Worm (Caenorhabditis elegans) whole organism, early embryonic: Measurements from ENCODE around the gene C43H6.12.

Source experiments
- B0310.2 ChIP-seq: sonication (generic microtip); optimal IDR thresholded peaks from 2 replicates; lab custom pipeline; 2016; ENCODE audit warnings: mild to moderate bottlenecking, missing genetic modification characterization, missing compliant biosample characterization
- ama-1 ChIP-seq: fragments of 150-350 bp; optimal IDR thresholded peaks from 2 replicates; lab custom pipeline; 2014
- flt-1 ChIP-seq: fragments of 200-800 bp; sonication (Bioruptor generic); IDR thresholded peaks from 2 replicates; pipeline ENCODE4 v1.3.6; 2022; ENCODE audit warnings: missing genetic modification characterization, missing compliant biosample characterization
- hmbx-1 ChIP-seq: sonication (generic microtip); optimal IDR thresholded peaks from 2 replicates; lab custom pipeline; 2016; ENCODE audit warnings: mild to moderate bottlenecking, missing genetic modification characterization, missing compliant biosample characterization
- hmg-4 ChIP-seq: fragments of 200-800 bp; sonication (Bioruptor generic); optimal IDR thresholded peaks from 2 replicates; lab custom pipeline; 2018; ENCODE audit warnings: mild to moderate bottlenecking, missing genetic modification characterization, missing compliant biosample characterization

DNA sequence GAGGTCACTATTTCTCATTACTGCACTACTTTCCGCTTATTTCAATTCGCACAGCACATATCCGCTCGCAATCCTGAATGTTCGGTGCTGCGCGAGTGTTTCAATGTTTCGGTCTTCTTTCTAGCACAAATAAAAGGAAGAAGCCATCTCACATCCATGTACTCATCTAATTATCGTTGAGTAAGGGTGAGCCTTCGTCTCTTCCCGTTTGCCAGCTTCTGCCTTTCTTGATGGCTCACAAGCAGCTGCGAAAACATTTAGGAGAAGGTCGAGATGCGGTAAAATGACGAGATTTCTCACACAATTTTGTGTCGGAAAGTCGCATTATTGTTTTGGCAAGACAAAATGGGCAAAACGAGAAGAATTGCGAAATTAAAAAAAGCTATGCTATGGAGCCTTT is 45.5 kb downstream of the C43H6.12 start:
- TF ChIP-seq ama-1 (lab: Kevin White, UChicago) (no peak), B0310.2 (tag; lab: Kevin White, UChicago) (no peak), flt-1 (GFP tag; lab: Robert Waterston, UW) (no peak), hmbx-1 (tag; lab: Kevin White, UChicago) (no peak), hmg-4 (GFP tag; lab: Kevin White, UChicago) (no peak)
